Worm (Caenorhabditis elegans) whole organism, L4/young adult: ENCODE data around the gene lig-1.

ENCODE experiments used
- dao-5 ChIP-seq: sonication (generic microtip); optimal IDR thresholded peaks from 2 replicates; lab custom pipeline; 2016; ENCODE audit warnings: missing genotype, missing genetic modification characterization, moderate library complexity, missing compliant biosample characterization
- him-1 ChIP-seq: sonication (generic microtip); optimal IDR thresholded peaks from 2 replicates; lab custom pipeline; 2016; ENCODE audit warnings: missing genotype, missing genetic modification reagents, missing genetic modification characterization, missing compliant biosample characterization

ce11 chrV:10798090-10798489 lies 15.8 kb upstream of the lig-1 start, which contains the start of gene srh-184:
- no peak for TF ChIP-seq him-1
- no peak for TF ChIP-seq dao-5 (tag; lab: Kevin White, UChicago)
